Worm (Caenorhabditis elegans) whole organism, midembryonic: ENCODE data around the gene cyp-13A2.

Source experiments
- flt-1 ChIP-seq: fragments of 200-800 bp; sonication (Bioruptor generic); IDR thresholded peaks from 2 replicates; pipeline ENCODE4 v1.3.6; 2022; ENCODE audit warnings: missing genetic modification characterization, missing compliant biosample characterization
- klf-2 ChIP-seq: fragments of 200-800 bp; sonication (Bioruptor generic); conservative IDR thresholded peaks from 2 replicates; pipeline ENCODE4 v1.3.6; 2022; ENCODE audit warnings: missing genetic modification reagents, missing genetic modification characterization, missing compliant biosample characterization
- ref-1 ChIP-seq: fragments of 200-800 bp; sonication (Bioruptor generic); conservative IDR thresholded peaks from 2 replicates; pipeline ENCODE4 v1.3.6; 2022; ENCODE audit warnings: missing genetic modification reagents, missing genetic modification characterization, missing compliant biosample characterization
- tab-1 ChIP-seq: fragments of 200-800 bp; sonication (Bioruptor generic); IDR thresholded peaks from 2 replicates; pipeline ENCODE4 v1.3.6; 2022; ENCODE audit warnings: missing genetic modification characterization, missing compliant biosample characterization

ce11 chrII:9742784-9743183 lies 44.6 kb downstream of the cyp-13A2 start, which contains the start of gene pno-1:
- no peak for TF ChIP-seq tab-1 (GFP tag; lab: Robert Waterston, UW)
- TF ChIP-seq klf-2 (GFP tag; lab: Robert Waterston, UW): no peak
- TF ChIP-seq flt-1 (GFP tag; lab: Robert Waterston, UW): no peak
- no peak for TF ChIP-seq ref-1
